Worm (Caenorhabditis elegans): Measurements from ENCODE around the gene srv-21.

- TF ChIP-seq lsy-2 (tag; optimal IDR thresholded peaks at IDR 0.05) (no peak), zip-2 (tag; optimal IDR thresholded peaks at IDR 0.05) (no peak), nhr-41 (GFP tag; IDR thresholded peaks at IDR 0.05) (no peak), skn-1 (tag; optimal IDR thresholded peaks at IDR 0.05) (no peak), snpc-4 (tag; optimal IDR thresholded peaks at IDR 0.05) (no peak), ZK546.5 (tag; optimal IDR thresholded peaks at IDR 0.05) (no peak), dmd-8 (GFP tag; IDR thresholded peaks at IDR 0.05) (no peak), mxl-2 (GFP tag; conservative IDR thresholded peaks at IDR 0.05) (no peak), ceh-82 (tag; optimal IDR thresholded peaks at IDR 0.05) (no peak), mep-1 (tag; optimal IDR thresholded peaks at IDR 0.05) (no peak), php-3 (GFP tag; IDR thresholded peaks at IDR 0.05) (no peak)
These were observed 34.2 kb downstream of the srv-21 start for ce11 chrIV:5842905-5843304.
